Worm (Caenorhabditis elegans): ENCODE measurements around the gene let-754.

DNA sequence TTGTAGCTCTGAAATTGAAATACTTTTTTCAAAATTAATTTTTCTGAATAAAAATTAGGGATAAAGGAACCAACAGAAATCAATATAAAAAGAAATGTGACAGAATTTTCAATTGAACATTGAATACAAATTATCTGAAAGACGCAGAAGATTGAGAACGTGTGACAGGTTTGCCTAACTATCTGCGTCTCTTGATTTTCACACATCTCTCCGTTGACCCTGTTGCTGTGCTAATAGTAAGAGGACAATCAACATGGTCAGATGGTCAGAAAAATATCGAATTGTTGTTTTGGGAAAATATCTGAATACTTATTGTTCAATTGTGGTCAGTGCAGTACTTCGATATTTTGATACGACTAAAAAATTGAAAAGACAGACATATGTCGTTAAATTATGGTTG lies 41.5 kb downstream of the let-754 start, which contains the start of gene ZK688.7:
- TF ChIP-seq fos-1 (tag; optimal IDR thresholded peaks at IDR 0.05) (no peak), jun-1 (tag; optimal IDR thresholded peaks at IDR 0.05) (no peak), nhr-77 (tag; optimal IDR thresholded peaks at IDR 0.05) (no peak)

All from whole organism, L3 larva.